Worm (Caenorhabditis elegans) whole organism, L3 larva: ENCODE results near the gene nlp-48.
A peak's percentile ranks its signal among the peaks of the same experiment; 100 is the strongest.

Experiments used
- R02D3.7 ChIP-seq: fragments of 150-350 bp; optimal IDR thresholded peaks from 2 replicates; lab custom pipeline; 2014; ENCODE audit warnings: missing biosample characterization, missing genetic modification characterization
- ZK546.5 ChIP-seq: sonication (generic microtip); optimal IDR thresholded peaks from 2 replicates; lab custom pipeline; 2017; ENCODE audit warnings: missing biosample characterization, missing genetic modification characterization
- aly-2 ChIP-seq: fragments of 150-350 bp; optimal IDR thresholded peaks from 2 replicates; lab custom pipeline; 2014; ENCODE audit warnings: missing biosample characterization, missing genetic modification characterization
- ama-1 ChIP-seq: fragments of 150-350 bp; optimal IDR thresholded peaks from 2 replicates; lab custom pipeline; 2018
- ceh-16 ChIP-seq: sonication (generic microtip); optimal IDR thresholded peaks from 2 replicates; lab custom pipeline; 2017; ENCODE audit warnings: missing biosample characterization, missing genetic modification characterization
- ceh-28 ChIP-seq: fragments of 150-350 bp; optimal IDR thresholded peaks from 2 replicates; lab custom pipeline; 2014; ENCODE audit warnings: missing biosample characterization, missing genetic modification reagents, missing genetic modification characterization
- ceh-82 ChIP-seq: fragments of 150-350 bp; optimal IDR thresholded peaks from 2 replicates; lab custom pipeline; 2014; ENCODE audit warnings: missing biosample characterization, missing genetic modification characterization
- ceh-9 ChIP-seq: sonication (generic microtip); optimal IDR thresholded peaks from 2 replicates; lab custom pipeline; 2018; ENCODE audit warnings: missing biosample characterization, missing genetic modification characterization
- daf-12 ChIP-seq: fragments of 150-350 bp; optimal IDR thresholded peaks from 2 replicates; lab custom pipeline; 2014; ENCODE audit warnings: missing biosample characterization, missing genetic modification reagents, missing genetic modification characterization
- egl-27 ChIP-seq: sonication (generic microtip); optimal IDR thresholded peaks from 4 replicates; lab custom pipeline; 2017; ENCODE audit warnings: missing biosample characterization, missing genetic modification reagents, missing genetic modification characterization
- egl-5 ChIP-seq: fragments of 150-350 bp; optimal IDR thresholded peaks from 2 replicates; lab custom pipeline; 2017; ENCODE audit warnings: missing biosample characterization, missing genetic modification reagents, missing genetic modification characterization, inconsistent platforms
- elt-1 ChIP-seq: fragments of 150-350 bp; optimal IDR thresholded peaks from 2 replicates; lab custom pipeline; 2014; ENCODE audit warnings: missing biosample characterization, missing genetic modification characterization
- elt-2 ChIP-seq: sonication (generic microtip); optimal IDR thresholded peaks from 2 replicates; lab custom pipeline; 2016; ENCODE audit warnings: missing genetic modification reagents, mild to moderate bottlenecking, missing genetic modification characterization, missing compliant biosample characterization
- elt-3 ChIP-seq, 3 experiments: fragments of 150-350 bp in 1 of 3; sonication (generic microtip) in 2 of 3; optimal IDR thresholded peaks; 2 replicates in 2 of 3; 4 replicates in 1 of 3; lab custom pipeline; 2014 to 2017; ENCODE audit warnings: missing biosample characterization in 3 of 3, missing genetic modification characterization in 3 of 3
- eor-1 ChIP-seq, 2 experiments: fragments of 150-350 bp; optimal IDR thresholded peaks; 2 replicates each; lab custom pipeline; 2014 to 2018; ENCODE audit warnings: missing biosample characterization in 2 of 2, missing genetic modification characterization in 2 of 2
- fkh-10 ChIP-seq: sonication (generic microtip); optimal IDR thresholded peaks from 2 replicates; lab custom pipeline; 2017; ENCODE audit warnings: missing biosample characterization, missing genetic modification reagents, missing genetic modification characterization
- fkh-2 ChIP-seq: fragments of 150-350 bp; optimal IDR thresholded peaks from 2 replicates; lab custom pipeline; 2014; ENCODE audit warnings: missing biosample characterization, missing genetic modification reagents, missing genetic modification characterization
- fos-1 ChIP-seq: fragments of 150-350 bp; optimal IDR thresholded peaks from 2 replicates; lab custom pipeline; 2014; ENCODE audit warnings: missing biosample characterization, missing genetic modification characterization
- hmg-11 ChIP-seq: sonication (generic microtip); optimal IDR thresholded peaks from 2 replicates; lab custom pipeline; 2016; ENCODE audit warnings: missing genetic modification characterization, missing compliant biosample characterization
- jun-1 ChIP-seq: fragments of 150-350 bp; optimal IDR thresholded peaks from 2 replicates; lab custom pipeline; 2014; ENCODE audit warnings: missing biosample characterization, missing genetic modification reagents, missing genetic modification characterization
- lin-15B ChIP-seq: fragments of 150-350 bp; optimal IDR thresholded peaks from 2 replicates; lab custom pipeline; 2014; ENCODE audit warnings: missing biosample characterization, missing genetic modification characterization
- lin-39 ChIP-seq: fragments of 150-350 bp; optimal IDR thresholded peaks from 2 replicates; lab custom pipeline; 2018; ENCODE audit warnings: missing biosample characterization, missing genetic modification reagents, missing genetic modification characterization
- lsy-12 ChIP-seq: sonication (generic microtip); optimal IDR thresholded peaks from 2 replicates; lab custom pipeline; 2016; ENCODE audit warnings: mild to moderate bottlenecking, missing genetic modification characterization, missing compliant biosample characterization
- mdl-1 ChIP-seq: fragments of 150-350 bp; optimal IDR thresholded peaks from 2 replicates; lab custom pipeline; 2014; ENCODE audit warnings: missing biosample characterization, missing genetic modification characterization
- mml-1 ChIP-seq: fragments of 150-350 bp; sonication (generic microtip); optimal IDR thresholded peaks from 3 replicates; lab custom pipeline; 2014; ENCODE audit warnings: missing biosample characterization, missing genetic modification characterization
- nfya-1 ChIP-seq: sonication (generic microtip); optimal IDR thresholded peaks from 2 replicates; lab custom pipeline; 2017; ENCODE audit warnings: missing genetic modification characterization, mild to moderate bottlenecking, missing compliant biosample characterization, antibody characterized with exemption, moderate library complexity; ENCODE audit not compliant: insufficient read depth
- nhr-11 ChIP-seq: fragments of 150-350 bp; optimal IDR thresholded peaks from 2 replicates; lab custom pipeline; 2014; ENCODE audit warnings: missing biosample characterization, missing genetic modification characterization
- nhr-12 ChIP-seq: fragments of 150-350 bp; optimal IDR thresholded peaks from 2 replicates; lab custom pipeline; 2014; ENCODE audit warnings: missing biosample characterization, missing genetic modification characterization
- nhr-23 ChIP-seq: fragments of 150-350 bp; optimal IDR thresholded peaks from 2 replicates; lab custom pipeline; 2014; ENCODE audit warnings: missing biosample characterization, missing genetic modification reagents, missing genetic modification characterization
- nhr-237 ChIP-seq: fragments of 150-350 bp; optimal IDR thresholded peaks from 2 replicates; lab custom pipeline; 2014; ENCODE audit warnings: missing biosample characterization, missing genetic modification characterization
- nhr-25 ChIP-seq: sonication (generic microtip); optimal IDR thresholded peaks from 2 replicates; lab custom pipeline; 2017; ENCODE audit warnings: missing biosample characterization, missing genetic modification characterization
- nhr-28 ChIP-seq: fragments of 150-350 bp; optimal IDR thresholded peaks from 2 replicates; lab custom pipeline; 2014; ENCODE audit warnings: missing biosample characterization, missing genetic modification characterization
- nhr-43 ChIP-seq: sonication (generic microtip); optimal IDR thresholded peaks from 2 replicates; lab custom pipeline; 2016; ENCODE audit warnings: mild to moderate bottlenecking, missing genetic modification characterization, missing compliant biosample characterization; ENCODE audit not compliant: poor library complexity, severe bottlenecking
- nhr-67 ChIP-seq: fragments of 150-350 bp; optimal IDR thresholded peaks from 2 replicates; lab custom pipeline; 2014; ENCODE audit warnings: missing biosample characterization, missing genetic modification characterization
- nhr-76 ChIP-seq: fragments of 150-350 bp; sonication (generic microtip); optimal IDR thresholded peaks from 5 replicates; lab custom pipeline; 2014; ENCODE audit warnings: missing biosample characterization, missing genetic modification characterization
- nhr-77 ChIP-seq: fragments of 150-350 bp; optimal IDR thresholded peaks from 2 replicates; lab custom pipeline; 2014; ENCODE audit warnings: missing biosample characterization, missing genetic modification characterization
- pha-4 ChIP-seq: fragments of 150-350 bp; optimal IDR thresholded peaks from 2 replicates; lab custom pipeline; 2014; ENCODE audit warnings: missing biosample characterization, missing genetic modification reagents, missing genetic modification characterization
- pqm-1 ChIP-seq: fragments of 150-350 bp; optimal IDR thresholded peaks from 2 replicates; lab custom pipeline; 2017; ENCODE audit warnings: missing biosample characterization, missing genetic modification characterization, inconsistent platforms
- sea-2 ChIP-seq: fragments of 150-350 bp; sonication (generic microtip); optimal IDR thresholded peaks from 4 replicates; lab custom pipeline; 2014; ENCODE audit warnings: missing biosample characterization, missing genetic modification reagents, missing genetic modification characterization
- skn-1 ChIP-seq: fragments of 150-350 bp; optimal IDR thresholded peaks from 2 replicates; lab custom pipeline; 2014; ENCODE audit warnings: missing biosample characterization, missing genetic modification characterization
- snpc-4 ChIP-seq: fragments of 150-350 bp; optimal IDR thresholded peaks from 2 replicates; lab custom pipeline; 2014; ENCODE audit warnings: missing biosample characterization, missing genetic modification characterization
- tbx-2 ChIP-seq: sonication (generic microtip); optimal IDR thresholded peaks from 2 replicates; lab custom pipeline; 2016; ENCODE audit warnings: mild to moderate bottlenecking, missing genetic modification characterization, missing compliant biosample characterization
- unc-39 ChIP-seq: sonication (generic microtip); optimal IDR thresholded peaks from 4 replicates; lab custom pipeline; 2017; ENCODE audit warnings: missing biosample characterization, missing genetic modification characterization
- unc-62 ChIP-seq: fragments of 150-350 bp; sonication (generic microtip); optimal IDR thresholded peaks from 4 replicates; lab custom pipeline; 2014; ENCODE audit warnings: missing biosample characterization, missing genetic modification reagents, missing genetic modification characterization
- zag-1 ChIP-seq: fragments of 150-350 bp; optimal IDR thresholded peaks from 2 replicates; lab custom pipeline; 2014; ENCODE audit warnings: missing biosample characterization, missing genetic modification characterization
- ztf-11 ChIP-seq: fragments of 150-350 bp; optimal IDR thresholded peaks from 2 replicates; lab custom pipeline; 2014; ENCODE audit warnings: missing biosample characterization, missing genetic modification characterization
- ztf-4 ChIP-seq: fragments of 150-350 bp; optimal IDR thresholded peaks from 2 replicates; lab custom pipeline; 2014; ENCODE audit warnings: missing biosample characterization, missing genetic modification characterization

Gene nlp-48

DNA sequence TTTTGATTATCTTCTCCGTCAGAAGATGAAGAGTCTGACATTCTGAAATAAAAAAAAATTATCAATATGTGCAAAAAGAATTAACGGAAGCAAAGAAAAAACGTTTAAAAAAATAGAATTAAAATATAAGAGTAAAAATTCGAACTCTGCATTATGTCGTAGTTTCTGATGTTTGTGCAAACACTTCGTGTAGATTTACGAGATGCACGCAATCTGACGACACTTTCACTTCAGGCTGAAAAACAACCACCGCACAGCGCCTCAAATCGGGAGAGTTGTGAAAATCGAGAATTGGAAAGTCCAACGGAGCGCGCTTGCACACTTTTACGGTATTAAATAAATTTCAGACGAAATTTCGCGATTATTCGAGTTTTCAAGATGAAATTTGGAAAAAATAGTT is 5.7 kb upstream of the nlp-48 start, which contains the start of gene T26G10.1 (continued):
- TF ChIP-seq aly-2 (tag; lab: Kevin White, UChicago), result no peak

DNA sequence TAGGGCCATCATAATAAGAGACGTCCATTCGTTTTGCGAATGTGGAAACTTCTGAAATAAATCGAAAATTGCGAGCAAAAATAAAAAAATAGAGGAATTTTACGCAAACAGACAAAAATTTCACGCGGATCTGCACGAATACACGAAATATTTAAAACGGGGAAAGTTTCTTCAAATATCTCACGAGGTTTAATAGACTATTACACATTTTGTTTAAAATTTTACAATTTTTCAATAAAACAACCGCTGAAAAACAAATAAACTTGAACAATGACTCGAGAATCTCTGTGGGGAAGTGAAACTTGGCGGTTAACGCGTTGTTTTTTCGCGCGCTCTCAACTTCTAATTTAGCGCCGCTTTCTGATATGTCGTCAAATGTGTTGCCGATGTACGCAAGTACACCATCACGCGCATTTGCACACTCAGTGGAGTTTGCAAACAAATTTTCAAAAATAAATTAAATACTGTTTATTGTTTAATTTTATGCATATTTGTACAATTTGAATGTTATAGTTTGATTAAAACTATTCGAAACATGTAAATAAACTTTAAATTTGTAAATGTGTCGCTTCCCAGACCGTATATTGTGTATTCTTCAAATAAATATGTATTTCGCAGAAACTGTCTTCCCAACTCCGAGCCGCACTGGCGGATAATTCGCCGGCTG is 7.7 kb downstream of the nlp-48 start, which contains the start of the genes gpr-2 and rgr-1:
gpr-2 (minus strand) TSS at position 51 of the 667 bp plus-strand sequence.
rgr-1 (plus strand) TSS at position 617 of the 667 bp plus-strand sequence.
- TF ChIP-seq sea-2 (GFP tag; lab: Kevin White, UChicago) (no peak), fkh-10 (GFP tag; lab: Kevin White, UChicago) (no peak), ceh-82 (no peak), jun-1 (tag; lab: Kevin White, UChicago) (no peak), eor-1 (tag; optimal IDR thresholded peaks at IDR 0.05; lab: Kevin White, UChicago) (no peak), lsy-12 (tag; lab: Kevin White, UChicago) (no peak), ama-1 (lab: Kevin White, UChicago) (no peak), lin-39 (no peak), skn-1 (tag; lab: Kevin White, UChicago) (peak; percentile 29), daf-12 (tag; lab: Kevin White, UChicago) (no peak), nfya-1 (tag; lab: Kevin White, UChicago) (peak; percentile 53), ceh-9 (no peak), ztf-4 (tag; lab: Kevin White, UChicago) (no peak), fos-1 (tag; lab: Kevin White, UChicago) (no peak), unc-62 (GFP tag; lab: Kevin White, UChicago) (no peak), nhr-23 (peak; percentile 38), nhr-28 (tag; lab: Kevin White, UChicago) (no peak), egl-5 (tag; lab: Kevin White, UChicago) (no peak), nhr-237 (tag; lab: Kevin White, UChicago) (no peak), nhr-12 (no peak), elt-1 (tag; lab: Kevin White, UChicago) (no peak), egl-27 (tag; lab: Kevin White, UChicago) (no peak), hmg-11 (peak; percentile 36), tbx-2 (tag; lab: Kevin White, UChicago) (no peak), zag-1 (no peak), ceh-28 (tag; lab: Kevin White, UChicago) (no peak), pqm-1 (tag; lab: Kevin White, UChicago) (no peak), elt-3 (tag; optimal IDR thresholded peaks at IDR 0.05; lab: Kevin White, UChicago) (no peak), ZK546.5 (tag; lab: Kevin White, UChicago) (no peak), unc-39 (tag; lab: Kevin White, UChicago) (no peak), ztf-11 (tag; lab: Kevin White, UChicago) (no peak), R02D3.7 (tag; lab: Kevin White, UChicago) (no peak), nhr-11 (tag; lab: Kevin White, UChicago) (no peak), mml-1 (tag; lab: Kevin White, UChicago) (no peak), elt-2 (no peak), pha-4 (tag; lab: Kevin White, UChicago) (peak; percentile 47), lin-15B (tag; lab: Kevin White, UChicago) (peak; percentile 46), nhr-76 (tag; lab: Kevin White, UChicago) (no peak), nhr-77 (no peak), mdl-1 (tag; lab: Kevin White, UChicago) (no peak), fkh-2 (tag; lab: Kevin White, UChicago) (no peak), nhr-43 (tag; lab: Kevin White, UChicago) (no peak), snpc-4 (peak; percentile 35), ceh-16 (tag; lab: Kevin White, UChicago) (no peak), nhr-67 (tag; lab: Kevin White, UChicago) (no peak), aly-2 (tag; lab: Kevin White, UChicago) (no peak), nhr-25 (tag; lab: Kevin White, UChicago) (no peak)
